Fruit fly (Drosophila melanogaster) whole organism, embryonic: ENCODE data around the gene Dad1.

Source experiments
- Ada2b ChIP-seq: fragments of 200-800 bp; sonication (Bioruptor generic); IDR thresholded peaks from 2 replicates; pipeline ENCODE4 v1.3.6; 2022; ENCODE audit warnings: missing biosample characterization, missing genetic modification characterization
- Adf1 ChIP-seq: fragments of 200-800 bp; sonication (Bioruptor generic); IDR thresholded peaks from 2 replicates; pipeline ENCODE4 v1.3.6; 2022; ENCODE audit warnings: missing biosample characterization, missing genetic modification characterization
- Atf-2 ChIP-seq: fragments of 200-800 bp; sonication (Bioruptor generic); optimal IDR thresholded peaks from 2 replicates; lab custom pipeline; 2016; ENCODE audit warnings: missing biosample characterization, missing genetic modification characterization
- CG10147 ChIP-seq: fragments of 200-800 bp; sonication (Bioruptor generic); optimal IDR thresholded peaks from 2 replicates; lab custom pipeline; 2019; ENCODE audit warnings: missing biosample characterization, mild to moderate bottlenecking, missing genetic modification characterization, moderate library complexity
- CG11398 ChIP-seq: fragments of 200-800 bp; sonication (Bioruptor generic); optimal IDR thresholded peaks from 2 replicates; lab custom pipeline; 2016; ENCODE audit warnings: missing biosample characterization, missing genetic modification characterization
- CG12236 ChIP-seq: fragments of 200-800 bp; sonication (Bioruptor generic); optimal IDR thresholded peaks from 2 replicates; lab custom pipeline; 2016; ENCODE audit warnings: missing biosample characterization, missing genetic modification characterization
- CG12391 ChIP-seq: fragments of 200-800 bp; sonication (Bioruptor generic); optimal IDR thresholded peaks from 3 replicates; lab custom pipeline; 2018; ENCODE audit warnings: missing biosample characterization, mild to moderate bottlenecking, missing genetic modification characterization, moderate library complexity
- CG13775 ChIP-seq: fragments of 200-800 bp; sonication (Bioruptor generic); optimal IDR thresholded peaks from 3 replicates; lab custom pipeline; 2017; ENCODE audit warnings: missing biosample characterization, mild to moderate bottlenecking, missing genetic modification characterization
- CG17385 ChIP-seq: fragments of 200-800 bp; sonication (Bioruptor generic); optimal IDR thresholded peaks from 3 replicates; lab custom pipeline; 2018; ENCODE audit warnings: missing biosample characterization, mild to moderate bottlenecking, missing genetic modification characterization
- CG2120 ChIP-seq: fragments of 200-800 bp; sonication (Bioruptor generic); optimal IDR thresholded peaks from 3 replicates; lab custom pipeline; 2016; ENCODE audit warnings: missing biosample characterization, missing genetic modification characterization
- CG31388 ChIP-seq: fragments of 200-800 bp; sonication (Bioruptor generic); optimal IDR thresholded peaks from 2 replicates; lab custom pipeline; 2016; ENCODE audit warnings: missing biosample characterization, missing genetic modification characterization
- CG6854 ChIP-seq: fragments of 200-800 bp; sonication (Bioruptor generic); optimal IDR thresholded peaks from 3 replicates; lab custom pipeline; 2017; ENCODE audit warnings: missing biosample characterization, mild to moderate bottlenecking, missing genetic modification characterization
- CG7786 ChIP-seq: fragments of 200-800 bp; sonication (Bioruptor generic); optimal IDR thresholded peaks from 2 replicates; lab custom pipeline; 2016; ENCODE audit warnings: missing biosample characterization, missing genetic modification characterization
- CG8359 ChIP-seq: fragments of 200-800 bp; sonication (Bioruptor generic); optimal IDR thresholded peaks from 2 replicates; lab custom pipeline; 2017; ENCODE audit warnings: missing biosample characterization, mild to moderate bottlenecking, missing genetic modification characterization, borderline replicate concordance
- CG8765 ChIP-seq: fragments of 200-800 bp; sonication (Bioruptor generic); IDR thresholded peaks from 2 replicates; pipeline ENCODE4 v1.3.6; 2022; ENCODE audit warnings: missing biosample characterization, missing genetic modification characterization
- CG8924 ChIP-seq: fragments of 200-800 bp; optimal IDR thresholded peaks from 3 replicates; lab custom pipeline; 2019; ENCODE audit warnings: missing biosample characterization, mild to moderate bottlenecking, missing genetic modification characterization, moderate library complexity
- Deaf1 ChIP-seq: fragments of 200-800 bp; optimal IDR thresholded peaks from 3 replicates; lab custom pipeline; 2019; ENCODE audit warnings: missing biosample characterization, mild to moderate bottlenecking, missing genetic modification characterization, moderate library complexity
- Ets97D ChIP-seq: fragments of 200-800 bp; sonication (Bioruptor generic); optimal IDR thresholded peaks from 3 replicates; lab custom pipeline; 2016; ENCODE audit warnings: missing biosample characterization, missing genetic modification characterization
- HmgZ ChIP-seq: fragments of 200-800 bp; sonication (Bioruptor generic); optimal IDR thresholded peaks from 2 replicates; lab custom pipeline; 2018; ENCODE audit warnings: missing biosample characterization, mild to moderate bottlenecking, missing genetic modification characterization
- Hmr ChIP-seq: fragments of 200-800 bp; sonication (Bioruptor generic); optimal IDR thresholded peaks from 3 replicates; lab custom pipeline; 2017; ENCODE audit warnings: mild to moderate bottlenecking, missing biosample characterization, missing genetic modification reagents, missing genetic modification characterization
- Mes4 ChIP-seq: fragments of 200-800 bp; sonication (Bioruptor generic); optimal IDR thresholded peaks from 2 replicates; lab custom pipeline; 2016; ENCODE audit warnings: missing biosample characterization, missing genetic modification characterization
- Neu2 ChIP-seq: fragments of 200-800 bp; sonication (Bioruptor generic); optimal IDR thresholded peaks from 3 replicates; lab custom pipeline; 2016; ENCODE audit warnings: missing biosample characterization, missing genetic modification characterization, borderline replicate concordance
- Nf-YA ChIP-seq: fragments of 200-800 bp; sonication (Bioruptor generic); IDR thresholded peaks from 2 replicates; pipeline ENCODE4 v1.3.6; 2022; ENCODE audit warnings: missing biosample characterization, missing genetic modification characterization
- Oli ChIP-seq: fragments of 200-800 bp; sonication (Bioruptor generic); optimal IDR thresholded peaks from 2 replicates; lab custom pipeline; 2018; ENCODE audit warnings: missing biosample characterization, mild to moderate bottlenecking, missing genetic modification characterization, moderate library complexity
- PHDP ChIP-seq: fragments of 200-800 bp; sonication (Bioruptor generic); optimal IDR thresholded peaks from 3 replicates; lab custom pipeline; 2018; ENCODE audit warnings: missing biosample characterization, mild to moderate bottlenecking, missing genetic modification characterization, moderate library complexity
- Pdp1 ChIP-seq, 2 experiments: fragments of 200-800 bp; sonication (Bioruptor generic); optimal IDR thresholded peaks; 3 replicates each; lab custom pipeline; 2016; ENCODE audit warnings: missing biosample characterization in 2 of 2, missing genetic modification characterization in 2 of 2, mild to moderate bottlenecking in 1 of 2, moderate library complexity in 1 of 2
- Ravus ChIP-seq: fragments of 200-800 bp; sonication (Bioruptor generic); IDR thresholded peaks from 2 replicates; pipeline ENCODE4 v1.3.6; 2022; ENCODE audit warnings: missing biosample characterization, missing genetic modification characterization
- YL-1 ChIP-seq: fragments of 200-800 bp; sonication (Bioruptor generic); optimal IDR thresholded peaks from 3 replicates; lab custom pipeline; 2017; ENCODE audit warnings: missing biosample characterization, mild to moderate bottlenecking, missing genetic modification characterization
- az2 ChIP-seq: fragments of 200-800 bp; sonication (Bioruptor generic); optimal IDR thresholded peaks from 3 replicates; lab custom pipeline; 2016; ENCODE audit warnings: missing biosample characterization, missing genetic modification characterization
- bigmax ChIP-seq: fragments of 200-800 bp; sonication (Bioruptor generic); optimal IDR thresholded peaks from 2 replicates; lab custom pipeline; 2018; ENCODE audit warnings: missing biosample characterization, mild to moderate bottlenecking, missing genetic modification characterization
- emc ChIP-seq: fragments of 200-800 bp; sonication (Bioruptor generic); optimal IDR thresholded peaks from 2 replicates; lab custom pipeline; 2016; ENCODE audit warnings: missing biosample characterization, missing genetic modification characterization
- exex ChIP-seq: fragments of 200-800 bp; sonication (Bioruptor generic); optimal IDR thresholded peaks from 4 replicates; lab custom pipeline; 2018; ENCODE audit warnings: missing biosample characterization, mild to moderate bottlenecking, missing genetic modification characterization, moderate library complexity
- eyg ChIP-seq: fragments of 200-800 bp; sonication (Bioruptor generic); optimal IDR thresholded peaks from 3 replicates; lab custom pipeline; 2016; ENCODE audit warnings: missing biosample characterization, missing genetic modification characterization
- fd3F ChIP-seq: fragments of 200-800 bp; sonication (Bioruptor generic); optimal IDR thresholded peaks from 2 replicates; lab custom pipeline; 2018; ENCODE audit warnings: missing biosample characterization, mild to moderate bottlenecking, missing genetic modification characterization, moderate library complexity
- fru ChIP-seq: fragments of >200 bp; optimal IDR thresholded peaks from 2 replicates; lab custom pipeline; 2017
- ham ChIP-seq: fragments of 200-800 bp; sonication (Bioruptor generic); IDR thresholded peaks from 2 replicates; pipeline ENCODE4 v1.3.6; 2022; ENCODE audit warnings: missing biosample characterization, missing genetic modification characterization
- hbn ChIP-seq: fragments of 200-800 bp; sonication (Bioruptor generic); IDR thresholded peaks from 2 replicates; pipeline ENCODE4 v1.3.6; 2022; ENCODE audit warnings: missing biosample characterization, missing genetic modification characterization; ENCODE audit not compliant: partially characterized antibody
- her ChIP-seq: fragments of 200-800 bp; sonication (Bioruptor generic); optimal IDR thresholded peaks from 2 replicates; lab custom pipeline; 2016; ENCODE audit warnings: missing biosample characterization, missing genetic modification characterization
- maf-S ChIP-seq: fragments of 200-800 bp; sonication (Bioruptor generic); optimal IDR thresholded peaks from 2 replicates; lab custom pipeline; 2016; ENCODE audit warnings: missing biosample characterization, missing genetic modification characterization
- onecut ChIP-seq: fragments of 200-800 bp; sonication (Bioruptor generic); IDR thresholded peaks from 2 replicates; pipeline ENCODE4 v1.3.6; 2022; ENCODE audit warnings: missing biosample characterization, missing genetic modification characterization
- phol ChIP-seq: fragments of 200-800 bp; sonication (Bioruptor generic); optimal IDR thresholded peaks from 3 replicates; lab custom pipeline; 2018; ENCODE audit warnings: missing biosample characterization, mild to moderate bottlenecking, missing genetic modification characterization, moderate library complexity
- pita ChIP-seq: fragments of 200-800 bp; sonication (Bioruptor generic); optimal IDR thresholded peaks from 2 replicates; lab custom pipeline; 2017; ENCODE audit warnings: missing biosample characterization, mild to moderate bottlenecking, missing genetic modification characterization
- pnt ChIP-seq: fragments of 200-800 bp; sonication (Bioruptor generic); optimal IDR thresholded peaks from 3 replicates; lab custom pipeline; 2016; ENCODE audit warnings: missing biosample characterization, missing genetic modification characterization
- sens-2 ChIP-seq: fragments of 200-800 bp; sonication (Bioruptor generic); IDR thresholded peaks from 2 replicates; pipeline ENCODE4 v1.3.6; 2022; ENCODE audit warnings: missing biosample characterization, missing genetic modification characterization
- sqz ChIP-seq: fragments of 200-800 bp; sonication (Bioruptor generic); optimal IDR thresholded peaks from 3 replicates; lab custom pipeline; 2018; ENCODE audit warnings: missing biosample characterization, mild to moderate bottlenecking, missing genetic modification characterization
- tgo ChIP-seq: fragments of 200-800 bp; sonication (Bioruptor generic); IDR thresholded peaks from 3 replicates; pipeline ENCODE4 v1.3.6; 2022; ENCODE audit warnings: missing biosample characterization, missing genetic modification characterization
- tx ChIP-seq: fragments of 200-800 bp; sonication (Bioruptor generic); optimal IDR thresholded peaks from 2 replicates; lab custom pipeline; 2016; ENCODE audit warnings: missing biosample characterization, missing genetic modification characterization
- unc-4 ChIP-seq: fragments of 200-800 bp; sonication (Bioruptor generic); IDR thresholded peaks from 2 replicates; pipeline ENCODE4 v1.3.6; 2022; ENCODE audit warnings: missing biosample characterization, missing genetic modification characterization; ENCODE audit not compliant: partially characterized antibody
- usp ChIP-seq: fragments of >200 bp; optimal IDR thresholded peaks from 2 replicates; lab custom pipeline; 2017; ENCODE audit warnings: missing biosample characterization, missing genetic modification characterization
- vfl ChIP-seq: fragments of 200-800 bp; sonication (Bioruptor generic); optimal IDR thresholded peaks from 2 replicates; lab custom pipeline; 2016; ENCODE audit warnings: missing biosample characterization, missing genetic modification characterization
- yki ChIP-seq: fragments of >200 bp; optimal IDR thresholded peaks from 3 replicates; lab custom pipeline; 2018
- zen2 ChIP-seq: fragments of 200-800 bp; sonication (Bioruptor generic); IDR thresholded peaks from 3 replicates; pipeline ENCODE4 v1.3.6; 2022; ENCODE audit warnings: missing biosample characterization, missing genetic modification characterization; ENCODE audit not compliant: partially characterized antibody

Dad1 gene

dm6 chr2L:8376717-8377116 lies 7.2 kb downstream of the Dad1 start, which contains the start of the genes CG13390 and CG17294 (continued):
- TF ChIP-seq Hmr (peak; percentile 100), pnt (GFP tag; lab: Kevin White, UChicago) (peak; percentile 93), sqz (peak; percentile 99), onecut (peak; percentile 99), CG12236 (peak; percentile 85), pita (GFP tag; lab: Kevin White, UChicago) (no peak), zen2 (GFP tag; lab: Robert Waterston, UW) (peak; percentile 72; the same call in 2 of the 3 replicates), CG11398 (peak; percentile 78), CG8924 (tag; lab: Kevin White, UChicago) (peak; percentile 100), Ets97D (peak; percentile 90), maf-S (GFP tag; lab: Kevin White, UChicago) (peak; percentile 94), Oli (tag; lab: Kevin White, UChicago) (peak; percentile 100), Deaf1 (peak; percentile 92), tgo (peak; percentile 100), emc (GFP tag; lab: Kevin White, UChicago) (peak; percentile 91), CG13775 (GFP tag; lab: Kevin White, UChicago) (peak; percentile 99), her (peak; percentile 82), Pdp1 (GFP tag; optimal IDR thresholded peaks at IDR 0.05; lab: Kevin White, UChicago) (peak; percentile 96 to 97), hbn (peak; percentile 70; the same call in 1 of the 2 replicates), Ada2b (GFP tag; lab: Robert Waterston, UW) (peak; percentile 100), fd3F (GFP tag; lab: Kevin White, UChicago) (peak; percentile 100), HmgZ (peak; percentile 100), tx (GFP tag; lab: Kevin White, UChicago) (peak; percentile 89), exex (tag; lab: Kevin White, UChicago) (peak; percentile 98), ham (GFP tag; lab: Robert Waterston, UW) (peak; percentile 99), sens-2 (GFP tag; lab: Robert Waterston, UW) (peak; percentile 99), Adf1 (GFP tag; lab: Robert Waterston, UW) (peak; percentile 93), az2 (GFP tag; lab: Kevin White, UChicago) (peak; percentile 99), Nf-YA (GFP tag; lab: Robert Waterston, UW) (peak; percentile 99), usp (GFP tag; lab: Kevin White, UChicago) (no peak), CG8359 (GFP tag; lab: Kevin White, UChicago) (peak; percentile 95), Neu2 (GFP tag; lab: Kevin White, UChicago) (peak; percentile 36), Atf-2 (GFP tag; lab: Kevin White, UChicago) (peak; percentile 91), bigmax (GFP tag; lab: Kevin White, UChicago) (peak; percentile 83), CG17385 (GFP tag; lab: Kevin White, UChicago) (peak; percentile 99), CG6854 (peak; percentile 100), eyg (GFP tag; lab: Kevin White, UChicago) (peak; percentile 91), CG31388 (GFP tag; lab: Kevin White, UChicago) (peak; percentile 99), YL-1 (GFP tag; lab: Kevin White, UChicago) (peak; percentile 99), fru (lab: Kevin White, UChicago) (no peak), CG8765 (GFP tag; lab: Robert Waterston, UW) (peak; percentile 99), Ravus (GFP tag; lab: Robert Waterston, UW) (peak; percentile 99), CG2120 (GFP tag; lab: Kevin White, UChicago) (peak; percentile 99), Mes4 (GFP tag; lab: Kevin White, UChicago) (peak; percentile 84), CG7786 (GFP tag; lab: Kevin White, UChicago) (peak; percentile 91), vfl (GFP tag; lab: Kevin White, UChicago) (peak; percentile 96), CG12391 (peak; percentile 100), unc-4 (GFP tag; lab: Robert Waterston, UW) (peak; percentile 88), PHDP (tag; lab: Kevin White, UChicago) (peak; percentile 100), phol (peak; percentile 99), CG10147 (GFP tag; lab: Kevin White, UChicago) (peak; percentile 99), yki (lab: Kevin White, UChicago) (no peak)
